Fruit fly (Drosophila melanogaster): Measurements from ENCODE around the gene CG6661.

CG6661 gene

DNA sequence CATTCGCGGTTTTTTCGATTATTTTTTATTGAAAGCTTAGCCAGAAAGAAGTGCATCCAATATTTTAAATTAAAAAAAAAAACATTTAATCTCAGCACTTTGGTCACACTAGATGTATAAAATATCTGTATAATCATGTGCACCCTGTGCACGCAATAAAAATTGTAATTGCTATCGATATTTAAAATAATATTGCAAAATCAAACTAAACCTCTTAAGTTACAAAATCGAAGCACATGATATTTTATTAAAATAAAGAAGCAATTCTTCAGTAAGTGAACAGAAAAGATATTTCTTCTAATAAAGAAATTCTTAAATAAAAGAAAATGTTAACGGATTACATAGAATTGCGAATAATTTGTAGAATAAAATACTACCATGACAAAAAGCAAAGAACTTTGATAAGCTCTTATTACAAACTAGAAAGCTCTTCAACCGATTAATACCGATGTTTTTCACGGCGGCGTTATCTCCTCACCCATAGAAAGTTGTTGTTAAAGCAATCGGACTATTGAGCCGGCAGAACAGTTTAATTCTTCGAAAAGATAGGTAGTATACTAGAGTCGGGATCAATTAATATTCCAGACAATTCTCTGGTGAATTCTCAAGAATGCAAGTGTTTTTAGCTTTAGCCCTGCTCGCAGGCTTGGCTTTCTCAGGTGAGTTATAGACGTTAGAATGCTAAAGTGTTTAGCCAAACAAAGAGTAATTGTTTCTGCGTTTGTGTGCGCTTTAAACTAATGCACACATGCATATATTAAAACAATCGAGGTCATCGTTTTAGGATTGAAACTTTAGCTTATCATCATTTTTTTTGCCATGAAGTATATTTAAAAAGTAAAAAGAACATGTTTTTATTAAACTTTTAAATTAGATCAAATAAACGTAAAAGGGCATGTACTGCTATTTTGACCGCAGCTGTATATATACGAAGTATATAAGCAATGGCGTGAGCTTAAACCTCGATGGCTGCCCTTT lies 40.5 kb upstream of the CG6661 start, which contains the start of gene CtsK1 (continued):
- TF ChIP-seq NK7.1 (GFP tag; optimal IDR thresholded peaks at IDR 0.05) = no peak
- no peak for TF ChIP-seq jigr1 (GFP tag; IDR thresholded peaks at IDR 0.05)
- 0 out of 2 replicates have a peak, but pooled peaks have one; percentile 34 for TF ChIP-seq HLH3B (GFP tag; IDR thresholded peaks at IDR 0.05)
- no peak for TF ChIP-seq CG17912 (GFP tag; optimal IDR thresholded peaks at IDR 0.05)
- TF ChIP-seq CG7963 (GFP tag; IDR thresholded peaks at IDR 0.05; ENCODE audit: partially characterized antibody) = no peak
- no peak for TF ChIP-seq CG9215 (GFP tag; IDR thresholded peaks at IDR 0.05)
- TF ChIP-seq B-H2 (GFP tag; optimal IDR thresholded peaks at IDR 0.05) = no peak
- no peak for TF ChIP-seq YL-1 (GFP tag; optimal IDR thresholded peaks at IDR 0.05)
- TF ChIP-seq CG6791 (GFP tag; IDR thresholded peaks at IDR 0.05; ENCODE audit: partially characterized antibody) = peak; percentile 53; the same call in 1 of the 3 replicates
- TF ChIP-seq CG10366 (GFP tag; IDR thresholded peaks at IDR 0.05) = 0 out of 2 replicates have a peak, but pooled peaks have one; percentile 25
- no peak for TF ChIP-seq Bdp1 (GFP tag; optimal IDR thresholded peaks at IDR 0.05)
- TF ChIP-seq CG32772 (GFP tag; IDR thresholded peaks at IDR 0.05) = no peak; the same call in 1 of the 2 replicates
- no peak for TF ChIP-seq CG3726 (GFP tag; IDR thresholded peaks at IDR 0.05)
- peak in 1 of 2 experiments; percentile 3 for TF ChIP-seq Pdp1 (GFP tag; optimal IDR thresholded peaks at IDR 0.05)
- TF ChIP-seq hkb (optimal IDR thresholded peaks at IDR 0.05) = no peak
- TF ChIP-seq hkb (GFP tag; IDR thresholded peaks at IDR 0.05) = peak; percentile 44; the same call in 1 of the 2 replicates
- TF ChIP-seq cad (GFP tag; optimal IDR thresholded peaks at IDR 0.05) = no peak
- no peak for TF ChIP-seq CG42726 (GFP tag; IDR thresholded peaks at IDR 0.05; ENCODE audit: partially characterized antibody)
- TF ChIP-seq lbe (GFP tag; optimal IDR thresholded peaks at IDR 0.05) = peak; percentile 23
- no peak for TF ChIP-seq schlank (tag; optimal IDR thresholded peaks at IDR 0.05)
- no peak for TF ChIP-seq jing (GFP tag; optimal IDR thresholded peaks at IDR 0.05)
- TF ChIP-seq CG12659 (GFP tag; optimal IDR thresholded peaks at IDR 0.05) = peak; percentile 58
- TF ChIP-seq stwl (tag; optimal IDR thresholded peaks at IDR 0.05) = peak; percentile 98
- no peak for TF ChIP-seq cwo (GFP tag; optimal IDR thresholded peaks at IDR 0.05)
- no peak for TF ChIP-seq croc (GFP tag; conservative IDR thresholded peaks at IDR 0.05)
- TF ChIP-seq CG11247 (GFP tag; IDR thresholded peaks at IDR 0.05) = peak; percentile 51; the same call in 1 of the 2 replicates
- TF ChIP-seq repo (GFP tag; optimal IDR thresholded peaks at IDR 0.05) = no peak
- TF ChIP-seq Opbp (GFP tag; IDR thresholded peaks at IDR 0.05; ENCODE audit: partially characterized antibody) = 0 out of 3 replicates have a peak, but pooled peaks have one; percentile 33
- no peak for TF ChIP-seq E2f1 (GFP tag; IDR thresholded peaks at IDR 0.05)
- TF ChIP-seq amos (GFP tag; IDR thresholded peaks at IDR 0.05; ENCODE audit: partially characterized antibody) = peak; percentile 69
- TF ChIP-seq CG15601 (tag; optimal IDR thresholded peaks at IDR 0.05) = peak; percentile 23
- no peak for TF ChIP-seq CG10274 (GFP tag; optimal IDR thresholded peaks at IDR 0.05)
- TF ChIP-seq gsb (GFP tag; IDR thresholded peaks at IDR 0.05) = no peak
- TF ChIP-seq nau (GFP tag; optimal IDR thresholded peaks at IDR 0.05) = no peak
- TF ChIP-seq tin (GFP tag; optimal IDR thresholded peaks at IDR 0.05) = no peak
- peak; percentile 97 for TF ChIP-seq D19A (tag; optimal IDR thresholded peaks at IDR 0.05)
- TF ChIP-seq bbx (GFP tag; IDR thresholded peaks at IDR 0.05; ENCODE audit: partially characterized antibody) = peak; percentile 10; the same call in 1 of the 2 replicates
- no peak for TF ChIP-seq CG10565 (GFP tag; optimal IDR thresholded peaks at IDR 0.05)
- no peak for TF ChIP-seq bowl (GFP tag; IDR thresholded peaks at IDR 0.05)
- peak; percentile 84 for TF ChIP-seq CG11696 (GFP tag; IDR thresholded peaks at IDR 0.05)
- TF ChIP-seq sisA (GFP tag; IDR thresholded peaks at IDR 0.05) = no peak
- peak; percentile 15 for TF ChIP-seq Xbp1 (GFP tag; optimal IDR thresholded peaks at IDR 0.05)
- peak; percentile 77 for TF ChIP-seq BEAF-32 (GFP tag; optimal IDR thresholded peaks at IDR 0.05)
- peak; percentile 49 for TF ChIP-seq slbo (GFP tag; IDR thresholded peaks at IDR 0.05)
- no peak for TF ChIP-seq kah (GFP tag; optimal IDR thresholded peaks at IDR 0.05)
- TF ChIP-seq CG6765 (GFP tag; optimal IDR thresholded peaks at IDR 0.05) = no peak
- TF ChIP-seq lov (optimal IDR thresholded peaks at IDR 0.05) = no peak
- TF ChIP-seq lov (GFP tag; IDR thresholded peaks at IDR 0.05) = no peak
